Worm (Caenorhabditis elegans): Measurements from ENCODE around the gene B0547.2.

B0547.2 gene

ce11 chrIV:5657126-5657666, 11.4 kb downstream of the B0547.2 start (continued):
- TF ChIP-seq egl-5 (tag; optimal IDR thresholded peaks at IDR 0.05) = no peak
- TF ChIP-seq mdl-1 (tag; optimal IDR thresholded peaks at IDR 0.05) = no peak
- no peak for TF ChIP-seq ceh-16 (tag; optimal IDR thresholded peaks at IDR 0.05)
- peak; percentile 94 for TF ChIP-seq nhr-43 (tag; optimal IDR thresholded peaks at IDR 0.05; ENCODE audit: poor library complexity, severe bottlenecking)
- TF ChIP-seq aly-2 (tag; optimal IDR thresholded peaks at IDR 0.05) = no peak
- no peak for TF ChIP-seq nhr-67 (tag; optimal IDR thresholded peaks at IDR 0.05)
- TF ChIP-seq ceh-9 (tag; optimal IDR thresholded peaks at IDR 0.05) = no peak
- TF ChIP-seq fkh-2 (tag; optimal IDR thresholded peaks at IDR 0.05) = no peak
- TF ChIP-seq pha-4 (tag; optimal IDR thresholded peaks at IDR 0.05) = peak; percentile 81

ce11 chrIV:5658225-5658624, 12.4 kb downstream of the B0547.2 start:
- TF ChIP-seq pqm-1 (tag; optimal IDR thresholded peaks at IDR 0.05) (no peak), elt-2 (tag; optimal IDR thresholded peaks at IDR 0.05) (peak; percentile 52)

ce11 chrIV:5658897-5659296, 13.1 kb downstream of the B0547.2 start:
- TF ChIP-seq ztf-11 (tag; optimal IDR thresholded peaks at IDR 0.05) = no peak
- TF ChIP-seq elt-2 (tag; optimal IDR thresholded peaks at IDR 0.05) = peak; percentile 68
- TF ChIP-seq lsy-12 (tag; optimal IDR thresholded peaks at IDR 0.05) = no peak
- no peak for TF ChIP-seq nhr-25 (tag; optimal IDR thresholded peaks at IDR 0.05)
- TF ChIP-seq nhr-43 (tag; optimal IDR thresholded peaks at IDR 0.05; ENCODE audit: poor library complexity, severe bottlenecking) = no peak
- no peak for TF ChIP-seq egl-27 (tag; optimal IDR thresholded peaks at IDR 0.05)
- no peak for TF ChIP-seq nhr-237 (tag; optimal IDR thresholded peaks at IDR 0.05)
- no peak for TF ChIP-seq jun-1 (tag; optimal IDR thresholded peaks at IDR 0.05)
- TF ChIP-seq R02D3.7 (tag; optimal IDR thresholded peaks at IDR 0.05) = no peak
- no peak for TF ChIP-seq ceh-9 (tag; optimal IDR thresholded peaks at IDR 0.05)
- no peak for TF ChIP-seq nhr-12 (tag; optimal IDR thresholded peaks at IDR 0.05)
- no peak for TF ChIP-seq nhr-67 (tag; optimal IDR thresholded peaks at IDR 0.05)
- TF ChIP-seq pqm-1 (tag; optimal IDR thresholded peaks at IDR 0.05) = peak; percentile 88
- no peak for TF ChIP-seq mml-1 (tag; optimal IDR thresholded peaks at IDR 0.05)
- TF ChIP-seq aly-2 (tag; optimal IDR thresholded peaks at IDR 0.05) = no peak

ce11 chrIV:5659461-5659860, 13.7 kb downstream of the B0547.2 start:
- TF ChIP-seq ceh-28 (tag; optimal IDR thresholded peaks at IDR 0.05) = no peak
- TF ChIP-seq mml-1 (tag; optimal IDR thresholded peaks at IDR 0.05) = no peak
- TF ChIP-seq nhr-25 (tag; optimal IDR thresholded peaks at IDR 0.05) = no peak
- TF ChIP-seq hmg-11 (tag; optimal IDR thresholded peaks at IDR 0.05) = no peak
- no peak for TF ChIP-seq nhr-67 (tag; optimal IDR thresholded peaks at IDR 0.05)
- TF ChIP-seq sea-2 (GFP tag; optimal IDR thresholded peaks at IDR 0.05) = no peak
- no peak for TF ChIP-seq fkh-10 (GFP tag; optimal IDR thresholded peaks at IDR 0.05)
- TF ChIP-seq nfya-1 (tag; optimal IDR thresholded peaks at IDR 0.05; ENCODE audit: insufficient read depth) = peak; percentile 21
- peak; percentile 86 for TF ChIP-seq elt-2 (tag; optimal IDR thresholded peaks at IDR 0.05)
- peak; percentile 95 for TF ChIP-seq pqm-1 (tag; optimal IDR thresholded peaks at IDR 0.05)
- no peak for TF ChIP-seq snpc-4 (tag; optimal IDR thresholded peaks at IDR 0.05)
- no peak for TF ChIP-seq elt-1 (tag; optimal IDR thresholded peaks at IDR 0.05)
- TF ChIP-seq jun-1 (tag; optimal IDR thresholded peaks at IDR 0.05) = peak; percentile 58
- TF ChIP-seq nhr-28 (tag; optimal IDR thresholded peaks at IDR 0.05) = no peak
- TF ChIP-seq ztf-4 (tag; optimal IDR thresholded peaks at IDR 0.05) = no peak
- peak; percentile 71 for TF ChIP-seq pha-4 (tag; optimal IDR thresholded peaks at IDR 0.05)
- no peak for TF ChIP-seq nhr-76 (tag; optimal IDR thresholded peaks at IDR 0.05)
- TF ChIP-seq ceh-16 (tag; optimal IDR thresholded peaks at IDR 0.05) = no peak
- no peak for TF ChIP-seq nhr-77 (tag; optimal IDR thresholded peaks at IDR 0.05)

- TF ChIP-seq elt-1 (tag; optimal IDR thresholded peaks at IDR 0.05) (no peak), lsy-12 (tag; optimal IDR thresholded peaks at IDR 0.05) (peak; percentile 14), nhr-28 (tag; optimal IDR thresholded peaks at IDR 0.05) (no peak)
Observed at ce11 chrIV:5660239-5660638, 14.4 kb downstream of the B0547.2 start, which contains the start of gene skn-1. TSS of gene skn-1 (minus strand) at chrIV:5660384.

ce11 chrIV:5662073-5662472, 16.3 kb downstream of the B0547.2 start:
- TF ChIP-seq elt-3 (tag; optimal IDR thresholded peaks at IDR 0.05) = no peak
- TF ChIP-seq egl-27 (tag; optimal IDR thresholded peaks at IDR 0.05) = no peak
- no peak for TF ChIP-seq fkh-2 (tag; optimal IDR thresholded peaks at IDR 0.05)
- no peak for TF ChIP-seq ceh-16 (tag; optimal IDR thresholded peaks at IDR 0.05)
- peak; percentile 81 for TF ChIP-seq ama-1 (optimal IDR thresholded peaks at IDR 0.05)

Data from whole organism, L3 larva.